Fruit fly (Drosophila melanogaster) whole organism, pupa: ENCODE results near the gene Amun.

Experiments used
- CG12605 ChIP-seq: fragments of 200-800 bp; sonication (Bioruptor generic); IDR thresholded peaks from 2 replicates; pipeline ENCODE4 v1.3.6; 2022; ENCODE audit warnings: missing biosample characterization, missing genetic modification characterization
- CG13204 ChIP-seq: fragments of 200-800 bp; sonication (Bioruptor generic); optimal IDR thresholded peaks from 2 replicates; lab custom pipeline; 2018; ENCODE audit warnings: missing biosample characterization, mild to moderate bottlenecking, missing genetic modification characterization, moderate library complexity
- CG14655 ChIP-seq: fragments of 200-800 bp; sonication (Bioruptor generic); optimal IDR thresholded peaks from 3 replicates; lab custom pipeline; 2017; ENCODE audit warnings: mild to moderate bottlenecking, missing biosample characterization, missing genetic modification reagents, missing genetic modification characterization
- CG32121 ChIP-seq: fragments of 200-800 bp; sonication (Bioruptor generic); IDR thresholded peaks from 2 replicates; pipeline ENCODE4 v1.3.6; 2022; ENCODE audit warnings: missing biosample characterization, missing genetic modification characterization
- CG34367 ChIP-seq: fragments of 200-800 bp; sonication (Bioruptor generic); optimal IDR thresholded peaks from 2 replicates; lab custom pipeline; 2018; ENCODE audit warnings: missing biosample characterization, mild to moderate bottlenecking, missing genetic modification characterization
- CG4496 ChIP-seq: fragments of 200-800 bp; sonication (Bioruptor generic); IDR thresholded peaks from 3 replicates; pipeline ENCODE4 v1.3.6; 2022; ENCODE audit warnings: missing biosample characterization, missing genetic modification characterization
- CG8159 ChIP-seq: fragments of 200-800 bp; sonication (Bioruptor generic); optimal IDR thresholded peaks from 3 replicates; lab custom pipeline; 2018; ENCODE audit warnings: missing biosample characterization, mild to moderate bottlenecking, missing genetic modification characterization, moderate library complexity
- CG8301 ChIP-seq: fragments of 200-800 bp; sonication (Bioruptor generic); optimal IDR thresholded peaks from 2 replicates; lab custom pipeline; 2018; ENCODE audit warnings: missing biosample characterization, mild to moderate bottlenecking, missing genetic modification characterization
- D1 ChIP-seq: fragments of 200-800 bp; sonication (Bioruptor generic); optimal IDR thresholded peaks from 2 replicates; lab custom pipeline; 2018; ENCODE audit warnings: missing biosample characterization, mild to moderate bottlenecking, missing genetic modification characterization, moderate library complexity
- EcR ChIP-seq: fragments of 200-800 bp; sonication (Bioruptor generic); optimal IDR thresholded peaks from 3 replicates; lab custom pipeline; 2019; ENCODE audit warnings: missing biosample characterization, missing genetic modification characterization, mild to moderate bottlenecking, moderate library complexity, missing genetic modification reagents
- Ets98B ChIP-seq: fragments of 200-800 bp; sonication (Bioruptor generic); IDR thresholded peaks from 2 replicates; pipeline ENCODE4 v1.3.6; 2022; ENCODE audit warnings: missing biosample characterization, missing genetic modification characterization
- Pif1A ChIP-seq: fragments of 200-800 bp; sonication (Bioruptor generic); optimal IDR thresholded peaks from 3 replicates; lab custom pipeline; 2016; ENCODE audit warnings: missing biosample characterization, missing genetic modification characterization
- Snoo ChIP-seq: fragments of 200-800 bp; sonication (Bioruptor generic); optimal IDR thresholded peaks from 3 replicates; lab custom pipeline; 2017; ENCODE audit warnings: missing biosample characterization, mild to moderate bottlenecking, missing genetic modification characterization, inconsistent platforms
- rn ChIP-seq: fragments of 200-800 bp; sonication (Bioruptor generic); IDR thresholded peaks from 2 replicates; pipeline ENCODE4 v1.3.6; 2022; ENCODE audit warnings: missing biosample characterization, missing genetic modification characterization

DNA sequence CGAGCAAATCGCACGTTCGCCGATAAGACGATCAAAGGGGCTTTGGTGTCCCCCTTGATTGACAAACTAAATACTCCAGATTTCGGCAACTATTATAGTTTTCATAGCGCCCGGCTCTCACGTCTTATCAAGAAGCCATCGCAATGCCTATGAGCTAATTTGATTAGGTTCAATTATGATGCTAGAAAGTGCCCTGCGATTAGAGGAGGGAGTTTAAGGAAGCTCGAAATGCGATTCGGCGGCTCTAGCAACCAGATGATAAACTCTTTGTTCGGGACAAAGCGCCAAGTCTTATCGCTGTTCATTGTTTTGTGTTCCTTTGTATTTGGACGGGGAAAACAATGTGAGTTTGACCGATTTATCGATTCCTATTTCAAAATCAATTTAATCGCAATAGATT is 2.5 kb upstream of the Amun start:
- no peak for TF ChIP-seq CG34367 (tag; lab: Kevin White, UChicago)
- TF ChIP-seq CG8301 (tag; lab: Kevin White, UChicago): no peak
- no peak for TF ChIP-seq EcR (GFP tag; lab: Kevin White, UChicago)
- no peak for TF ChIP-seq D1
- TF ChIP-seq CG32121 (GFP tag; lab: Robert Waterston, UW): no peak
- no peak for TF ChIP-seq Ets98B (GFP tag; lab: Robert Waterston, UW)
- no peak for TF ChIP-seq CG4496
- TF ChIP-seq CG14655 (GFP tag; lab: Kevin White, UChicago): no peak
- no peak for TF ChIP-seq Pif1A (GFP tag; lab: Kevin White, UChicago)
- no peak for TF ChIP-seq CG8159
- TF ChIP-seq CG12605 (GFP tag; lab: Robert Waterston, UW): no peak
- no peak for TF ChIP-seq Snoo
- TF ChIP-seq CG13204: no peak
- no peak for TF ChIP-seq rn
